Worm (Caenorhabditis elegans) whole organism, early embryonic: ENCODE data around the gene F25E5.1.

Source experiments
- B0310.2 ChIP-seq: sonication (generic microtip); optimal IDR thresholded peaks from 2 replicates; lab custom pipeline; 2016; ENCODE audit warnings: mild to moderate bottlenecking, missing genetic modification characterization, missing compliant biosample characterization
- F13C5.2 ChIP-seq: sonication (generic microtip); optimal IDR thresholded peaks from 2 replicates; lab custom pipeline; 2017; ENCODE audit warnings: mild to moderate bottlenecking, missing genetic modification characterization, inconsistent platforms, missing compliant biosample characterization
- aly-1 ChIP-seq: sonication (generic microtip); optimal IDR thresholded peaks from 2 replicates; lab custom pipeline; 2016; ENCODE audit warnings: missing genetic modification characterization, missing compliant biosample characterization
- ama-1 ChIP-seq: fragments of 150-350 bp; optimal IDR thresholded peaks from 2 replicates; lab custom pipeline; 2014
- ceh-13 ChIP-seq: fragments of 200-800 bp; sonication (Bioruptor generic); optimal IDR thresholded peaks from 2 replicates; lab custom pipeline; 2018; ENCODE audit warnings: mild to moderate bottlenecking, missing genetic modification characterization, missing compliant biosample characterization
- ets-7 ChIP-seq: sonication (generic microtip); optimal IDR thresholded peaks from 2 replicates; lab custom pipeline; 2016; ENCODE audit warnings: missing genotype, missing genetic modification characterization, missing compliant biosample characterization
- flt-1 ChIP-seq: fragments of 200-800 bp; sonication (Bioruptor generic); IDR thresholded peaks from 2 replicates; pipeline ENCODE4 v1.3.6; 2022; ENCODE audit warnings: missing genetic modification characterization, missing compliant biosample characterization
- hmg-4 ChIP-seq: fragments of 200-800 bp; sonication (Bioruptor generic); optimal IDR thresholded peaks from 2 replicates; lab custom pipeline; 2018; ENCODE audit warnings: mild to moderate bottlenecking, missing genetic modification characterization, missing compliant biosample characterization
- hnd-1 ChIP-seq: sonication (generic microtip); optimal IDR thresholded peaks from 2 replicates; lab custom pipeline; 2016; ENCODE audit warnings: missing genetic modification characterization, missing compliant biosample characterization
- pes-1 ChIP-seq: fragments of 200-800 bp; sonication (Bioruptor generic); IDR thresholded peaks from 2 replicates; pipeline ENCODE4 v1.3.6; 2022; ENCODE audit warnings: missing genetic modification reagents, missing genetic modification characterization, missing compliant biosample characterization
- scrt-1 ChIP-seq: fragments of 200-800 bp; sonication (Bioruptor generic); IDR thresholded peaks from 2 replicates; pipeline ENCODE4 v1.3.6; 2022; ENCODE audit warnings: missing genetic modification characterization, missing compliant biosample characterization
- sea-1 ChIP-seq: fragments of 200-800 bp; sonication (Bioruptor generic); conservative IDR thresholded peaks from 2 replicates; pipeline ENCODE4 v1.3.6; 2022; ENCODE audit warnings: missing genetic modification characterization, missing compliant biosample characterization
- tbx-37 ChIP-seq: fragments of 200-800 bp; sonication (Bioruptor generic); conservative IDR thresholded peaks from 2 replicates; pipeline ENCODE4 v1.3.6; 2022; ENCODE audit warnings: missing genetic modification reagents, missing genetic modification characterization, missing compliant biosample characterization
- tra-4 ChIP-seq: sonication (generic microtip); optimal IDR thresholded peaks from 2 replicates; lab custom pipeline; 2017; ENCODE audit warnings: missing genetic modification characterization, missing compliant biosample characterization

ce11 chrV:7476766-7477165, 11.1 kb downstream of the F25E5.1 start, which contains the start of gene srh-125:
- no peak for TF ChIP-seq hmg-4 (GFP tag; lab: Kevin White, UChicago)
- TF ChIP-seq tra-4 (tag; lab: Kevin White, UChicago), result no peak
- TF ChIP-seq hnd-1 (tag; lab: Kevin White, UChicago), result no peak
- no peak for TF ChIP-seq ama-1 (lab: Kevin White, UChicago)
- no peak for TF ChIP-seq tbx-37 (GFP tag; lab: Robert Waterston, UW)
- TF ChIP-seq F13C5.2, result no peak
- no peak for TF ChIP-seq ets-7 (tag; lab: Kevin White, UChicago)
- TF ChIP-seq aly-1, result no peak
- TF ChIP-seq B0310.2 (tag; lab: Kevin White, UChicago), result no peak
- TF ChIP-seq pes-1 (GFP tag; lab: Robert Waterston, UW), result no peak
- no peak for TF ChIP-seq sea-1 (GFP tag; lab: Robert Waterston, UW)
- no peak for TF ChIP-seq ceh-13 (GFP tag; lab: Kevin White, UChicago)
- no peak for TF ChIP-seq scrt-1
- no peak for TF ChIP-seq flt-1 (GFP tag; lab: Robert Waterston, UW)
